Worm (Caenorhabditis elegans) whole organism, L3 larva: ENCODE measurements around the gene F44E2.4.
A peak's percentile ranks its signal among the peaks of the same experiment; 100 is the strongest.

Source experiments
- R02D3.7 ChIP-seq: fragments of 150-350 bp; optimal IDR thresholded peaks from 2 replicates; lab custom pipeline; 2014; ENCODE audit warnings: missing biosample characterization, missing genetic modification characterization
- ZK546.5 ChIP-seq: sonication (generic microtip); optimal IDR thresholded peaks from 2 replicates; lab custom pipeline; 2017; ENCODE audit warnings: missing biosample characterization, missing genetic modification characterization
- ama-1 ChIP-seq: fragments of 150-350 bp; optimal IDR thresholded peaks from 2 replicates; lab custom pipeline; 2018
- ceh-16 ChIP-seq: sonication (generic microtip); optimal IDR thresholded peaks from 2 replicates; lab custom pipeline; 2017; ENCODE audit warnings: missing biosample characterization, missing genetic modification characterization
- ceh-28 ChIP-seq: fragments of 150-350 bp; optimal IDR thresholded peaks from 2 replicates; lab custom pipeline; 2014; ENCODE audit warnings: missing biosample characterization, missing genetic modification reagents, missing genetic modification characterization
- ceh-82 ChIP-seq: fragments of 150-350 bp; optimal IDR thresholded peaks from 2 replicates; lab custom pipeline; 2014; ENCODE audit warnings: missing biosample characterization, missing genetic modification characterization
- ceh-9 ChIP-seq: sonication (generic microtip); optimal IDR thresholded peaks from 2 replicates; lab custom pipeline; 2018; ENCODE audit warnings: missing biosample characterization, missing genetic modification characterization
- daf-12 ChIP-seq: fragments of 150-350 bp; optimal IDR thresholded peaks from 2 replicates; lab custom pipeline; 2014; ENCODE audit warnings: missing biosample characterization, missing genetic modification reagents, missing genetic modification characterization
- egl-27 ChIP-seq: sonication (generic microtip); optimal IDR thresholded peaks from 4 replicates; lab custom pipeline; 2017; ENCODE audit warnings: missing biosample characterization, missing genetic modification reagents, missing genetic modification characterization
- egl-5 ChIP-seq: fragments of 150-350 bp; optimal IDR thresholded peaks from 2 replicates; lab custom pipeline; 2017; ENCODE audit warnings: missing biosample characterization, missing genetic modification reagents, missing genetic modification characterization, inconsistent platforms
- elt-2 ChIP-seq: sonication (generic microtip); optimal IDR thresholded peaks from 2 replicates; lab custom pipeline; 2016; ENCODE audit warnings: missing genetic modification reagents, mild to moderate bottlenecking, missing genetic modification characterization, missing compliant biosample characterization
- fkh-2 ChIP-seq: fragments of 150-350 bp; optimal IDR thresholded peaks from 2 replicates; lab custom pipeline; 2014; ENCODE audit warnings: missing biosample characterization, missing genetic modification reagents, missing genetic modification characterization
- fos-1 ChIP-seq: fragments of 150-350 bp; optimal IDR thresholded peaks from 2 replicates; lab custom pipeline; 2014; ENCODE audit warnings: missing biosample characterization, missing genetic modification characterization
- hmg-11 ChIP-seq: sonication (generic microtip); optimal IDR thresholded peaks from 2 replicates; lab custom pipeline; 2016; ENCODE audit warnings: missing genetic modification characterization, missing compliant biosample characterization
- jun-1 ChIP-seq: fragments of 150-350 bp; optimal IDR thresholded peaks from 2 replicates; lab custom pipeline; 2014; ENCODE audit warnings: missing biosample characterization, missing genetic modification reagents, missing genetic modification characterization
- lin-15B ChIP-seq: fragments of 150-350 bp; optimal IDR thresholded peaks from 2 replicates; lab custom pipeline; 2014; ENCODE audit warnings: missing biosample characterization, missing genetic modification characterization
- lin-39 ChIP-seq: fragments of 150-350 bp; optimal IDR thresholded peaks from 2 replicates; lab custom pipeline; 2018; ENCODE audit warnings: missing biosample characterization, missing genetic modification reagents, missing genetic modification characterization
- lsy-12 ChIP-seq: sonication (generic microtip); optimal IDR thresholded peaks from 2 replicates; lab custom pipeline; 2016; ENCODE audit warnings: mild to moderate bottlenecking, missing genetic modification characterization, missing compliant biosample characterization
- mdl-1 ChIP-seq: fragments of 150-350 bp; optimal IDR thresholded peaks from 2 replicates; lab custom pipeline; 2014; ENCODE audit warnings: missing biosample characterization, missing genetic modification characterization
- nfya-1 ChIP-seq: sonication (generic microtip); optimal IDR thresholded peaks from 2 replicates; lab custom pipeline; 2017; ENCODE audit warnings: missing genetic modification characterization, mild to moderate bottlenecking, missing compliant biosample characterization, antibody characterized with exemption, moderate library complexity; ENCODE audit not compliant: insufficient read depth
- nhr-23 ChIP-seq: fragments of 150-350 bp; optimal IDR thresholded peaks from 2 replicates; lab custom pipeline; 2014; ENCODE audit warnings: missing biosample characterization, missing genetic modification reagents, missing genetic modification characterization
- nhr-237 ChIP-seq: fragments of 150-350 bp; optimal IDR thresholded peaks from 2 replicates; lab custom pipeline; 2014; ENCODE audit warnings: missing biosample characterization, missing genetic modification characterization
- nhr-25 ChIP-seq: sonication (generic microtip); optimal IDR thresholded peaks from 2 replicates; lab custom pipeline; 2017; ENCODE audit warnings: missing biosample characterization, missing genetic modification characterization
- nhr-43 ChIP-seq: sonication (generic microtip); optimal IDR thresholded peaks from 2 replicates; lab custom pipeline; 2016; ENCODE audit warnings: mild to moderate bottlenecking, missing genetic modification characterization, missing compliant biosample characterization; ENCODE audit not compliant: poor library complexity, severe bottlenecking
- nhr-67 ChIP-seq: fragments of 150-350 bp; optimal IDR thresholded peaks from 2 replicates; lab custom pipeline; 2014; ENCODE audit warnings: missing biosample characterization, missing genetic modification characterization
- nhr-77 ChIP-seq: fragments of 150-350 bp; optimal IDR thresholded peaks from 2 replicates; lab custom pipeline; 2014; ENCODE audit warnings: missing biosample characterization, missing genetic modification characterization
- pha-4 ChIP-seq: fragments of 150-350 bp; optimal IDR thresholded peaks from 2 replicates; lab custom pipeline; 2014; ENCODE audit warnings: missing biosample characterization, missing genetic modification reagents, missing genetic modification characterization
- pqm-1 ChIP-seq: fragments of 150-350 bp; optimal IDR thresholded peaks from 2 replicates; lab custom pipeline; 2017; ENCODE audit warnings: missing biosample characterization, missing genetic modification characterization, inconsistent platforms
- sea-2 ChIP-seq: fragments of 150-350 bp; sonication (generic microtip); optimal IDR thresholded peaks from 4 replicates; lab custom pipeline; 2014; ENCODE audit warnings: missing biosample characterization, missing genetic modification reagents, missing genetic modification characterization
- snpc-4 ChIP-seq: fragments of 150-350 bp; optimal IDR thresholded peaks from 2 replicates; lab custom pipeline; 2014; ENCODE audit warnings: missing biosample characterization, missing genetic modification characterization
- tbx-2 ChIP-seq: sonication (generic microtip); optimal IDR thresholded peaks from 2 replicates; lab custom pipeline; 2016; ENCODE audit warnings: mild to moderate bottlenecking, missing genetic modification characterization, missing compliant biosample characterization
- unc-39 ChIP-seq: sonication (generic microtip); optimal IDR thresholded peaks from 4 replicates; lab custom pipeline; 2017; ENCODE audit warnings: missing biosample characterization, missing genetic modification characterization
- zag-1 ChIP-seq: fragments of 150-350 bp; optimal IDR thresholded peaks from 2 replicates; lab custom pipeline; 2014; ENCODE audit warnings: missing biosample characterization, missing genetic modification characterization
- ztf-11 ChIP-seq: fragments of 150-350 bp; optimal IDR thresholded peaks from 2 replicates; lab custom pipeline; 2014; ENCODE audit warnings: missing biosample characterization, missing genetic modification characterization

F44E2.4 gene

ce11 chrIII:8847722-8848121 lies 9.5 kb upstream of the F44E2.4 start:
- TF ChIP-seq snpc-4 (tag; lab: Kevin White, UChicago), result peak; percentile 44
- TF ChIP-seq ceh-28, result no peak
- peak; percentile 69 for TF ChIP-seq nhr-23
- TF ChIP-seq hmg-11 (tag; lab: Kevin White, UChicago), result peak; percentile 24
- peak; percentile 9 for TF ChIP-seq R02D3.7 (tag; lab: Kevin White, UChicago)
- TF ChIP-seq fos-1 (tag; lab: Kevin White, UChicago), result no peak
- TF ChIP-seq zag-1 (tag; lab: Kevin White, UChicago), result no peak
- TF ChIP-seq lin-15B (tag; lab: Kevin White, UChicago), result peak; percentile 79
- TF ChIP-seq pha-4 (tag; lab: Kevin White, UChicago), result peak; percentile 73
- TF ChIP-seq jun-1, result no peak
- TF ChIP-seq fkh-2, result no peak
- no peak for TF ChIP-seq tbx-2 (tag; lab: Kevin White, UChicago)
- no peak for TF ChIP-seq daf-12 (tag; lab: Kevin White, UChicago)
- peak; percentile 32 for TF ChIP-seq nfya-1
- TF ChIP-seq nhr-43 (tag; lab: Kevin White, UChicago), result peak; percentile 30

- TF ChIP-seq nhr-237 (tag; lab: Kevin White, UChicago) (no peak), pqm-1 (tag; lab: Kevin White, UChicago) (no peak), daf-12 (tag; lab: Kevin White, UChicago) (no peak), ztf-11 (no peak), ama-1 (lab: Kevin White, UChicago) (no peak), elt-2 (tag; lab: Kevin White, UChicago) (no peak), tbx-2 (tag; lab: Kevin White, UChicago) (no peak), egl-5 (no peak), mdl-1 (tag; lab: Kevin White, UChicago) (no peak), fkh-2 (no peak), lsy-12 (tag; lab: Kevin White, UChicago) (no peak), ceh-82 (tag; lab: Kevin White, UChicago) (no peak), ZK546.5 (tag; lab: Kevin White, UChicago) (no peak), nfya-1 (no peak), egl-27 (no peak), R02D3.7 (tag; lab: Kevin White, UChicago) (no peak), nhr-67 (tag; lab: Kevin White, UChicago) (no peak), nhr-77 (no peak), lin-15B (tag; lab: Kevin White, UChicago) (no peak), nhr-23 (no peak)
Measured at ce11 chrIII:8845114-8845513, 6.9 kb upstream of the F44E2.4 start, which contains the start of gene F44E2.6. TSS of gene F44E2.6 (minus strand) at chrIII:8845214.

ce11 chrIII:8844137-8844536 lies 5.9 kb upstream of the F44E2.4 start:
- TF ChIP-seq sea-2 (GFP tag; lab: Kevin White, UChicago), result no peak
- peak; percentile 57 for TF ChIP-seq nhr-23
- no peak for TF ChIP-seq pha-4 (tag; lab: Kevin White, UChicago)

ce11 chrIII:8839813-8840212 lies 1.6 kb upstream of the F44E2.4 start:
- TF ChIP-seq nhr-25 (tag; lab: Kevin White, UChicago) (peak; percentile 14), nhr-23 (peak; percentile 56), egl-5 (no peak)

ce11 chrIII:8831059-8831750 lies 7.0 kb downstream of the F44E2.4 start, which contains the start of gene F44E2.10:
TSS of gene F44E2.10 (minus strand) at chrIII:8831109.
- TF ChIP-seq pha-4 (tag; lab: Kevin White, UChicago), result no peak
- no peak for TF ChIP-seq nhr-67 (tag; lab: Kevin White, UChicago)
- TF ChIP-seq tbx-2 (tag; lab: Kevin White, UChicago), result no peak
- TF ChIP-seq ceh-9, result no peak
- no peak for TF ChIP-seq unc-39 (tag; lab: Kevin White, UChicago)
- no peak for TF ChIP-seq ceh-16 (tag; lab: Kevin White, UChicago)
- TF ChIP-seq nhr-77, result no peak
- no peak for TF ChIP-seq egl-5
- TF ChIP-seq ZK546.5 (tag; lab: Kevin White, UChicago), result no peak
- no peak for TF ChIP-seq ceh-28
- no peak for TF ChIP-seq pqm-1 (tag; lab: Kevin White, UChicago)
- no peak for TF ChIP-seq ama-1 (lab: Kevin White, UChicago)
- TF ChIP-seq fos-1 (tag; lab: Kevin White, UChicago), result no peak
- TF ChIP-seq ceh-82 (tag; lab: Kevin White, UChicago), result no peak
- no peak for TF ChIP-seq R02D3.7 (tag; lab: Kevin White, UChicago)
- no peak for TF ChIP-seq lin-39
